Fruit fly (Drosophila melanogaster): Measurements from ENCODE around the gene Octbeta1R.

DNA sequence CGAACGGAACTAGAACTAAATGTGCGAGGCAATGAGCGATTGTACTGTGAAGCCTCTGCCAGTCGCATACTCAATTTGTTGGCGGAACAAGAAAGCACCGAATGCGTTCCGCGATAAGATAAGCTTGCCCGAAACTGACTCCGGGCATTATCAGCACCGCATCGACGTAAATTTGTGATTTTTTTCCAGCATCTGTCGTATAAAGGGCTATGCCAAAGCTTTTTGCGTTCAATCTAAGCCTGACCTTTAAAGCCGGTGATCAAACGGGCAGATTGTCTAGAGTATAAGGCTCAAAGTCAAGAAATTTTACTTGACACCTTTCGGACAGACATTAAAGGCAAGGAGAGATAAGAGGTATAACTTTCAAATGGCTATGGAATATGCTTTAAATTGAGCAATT, 49.0 kb downstream of the Octbeta1R start:
- TF ChIP-seq OdsH (GFP tag; optimal IDR thresholded peaks at IDR 0.05) (no peak), Abd-B (GFP tag; optimal IDR thresholded peaks at IDR 0.05) (no peak), tai (GFP tag; optimal IDR thresholded peaks at IDR 0.05) (no peak), psq (GFP tag; optimal IDR thresholded peaks at IDR 0.05) (no peak), br (GFP tag; optimal IDR thresholded peaks at IDR 0.05) (no peak), Dif (GFP tag; optimal IDR thresholded peaks at IDR 0.05; ENCODE audit: partially characterized antibody) (no peak), lola (GFP tag; optimal IDR thresholded peaks at IDR 0.05) (no peak), Myc (optimal IDR thresholded peaks at IDR 0.05) (no peak), woc (GFP tag; optimal IDR thresholded peaks at IDR 0.05) (no peak), CrebA (GFP tag; optimal IDR thresholded peaks at IDR 0.05; ENCODE audit: borderline replicate concordance) (no peak), Hr78 (GFP tag; optimal IDR thresholded peaks at IDR 0.05) (no peak), fru (GFP tag; optimal IDR thresholded peaks at IDR 0.05) (no peak)

Measured in whole organism, wandering third instar larva.